Fruit fly (Drosophila melanogaster) whole organism, wandering third instar larva: ENCODE data around the gene ham.

Source experiments
- CrebA ChIP-seq: fragments of 200-800 bp; sonication (Bioruptor generic); optimal IDR thresholded peaks from 2 replicates; lab custom pipeline; 2016; ENCODE audit warnings: missing biosample characterization, mild to moderate bottlenecking, missing genetic modification characterization, borderline replicate concordance
- GATAd ChIP-seq: sonication (Bioruptor generic); optimal IDR thresholded peaks from 2 replicates; lab custom pipeline; 2016; ENCODE audit warnings: missing biosample characterization, missing genetic modification characterization
- rgr ChIP-seq: fragments of 200-800 bp; sonication (Bioruptor generic); optimal IDR thresholded peaks from 3 replicates; lab custom pipeline; 2016; ENCODE audit warnings: missing biosample characterization, mild to moderate bottlenecking, missing genetic modification characterization
- tai ChIP-seq: sonication (Bioruptor generic); optimal IDR thresholded peaks from 2 replicates; lab custom pipeline; 2016; ENCODE audit warnings: missing biosample characterization, missing genetic modification characterization

DNA sequence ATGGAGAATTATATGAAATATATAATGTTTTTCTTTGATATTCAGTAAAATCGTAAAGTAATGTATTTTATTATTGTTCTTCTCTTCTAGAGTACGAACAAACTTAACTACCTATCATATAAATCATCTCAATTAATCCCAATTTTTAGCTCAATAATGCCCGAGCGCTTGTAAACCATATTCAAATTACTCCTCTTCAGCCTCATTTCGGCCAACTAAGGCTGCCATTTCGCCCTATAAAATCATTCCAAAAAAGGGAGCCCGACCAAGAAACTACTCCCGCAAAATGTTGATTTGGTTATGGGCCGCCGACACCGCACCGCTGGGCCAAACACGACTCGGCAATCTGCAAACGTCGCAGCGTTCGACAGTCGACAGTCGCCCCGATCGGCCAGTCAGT lies 50.0 kb downstream of the ham start:
- TF ChIP-seq rgr (no peak), CrebA (GFP tag; lab: Kevin White, UChicago) (no peak), tai (no peak), GATAd (GFP tag; lab: Kevin White, UChicago) (no peak)
